Worm (Caenorhabditis elegans) whole organism, early embryonic: ENCODE measurements around the gene arrd-3.

Source experiments
- ama-1 ChIP-seq: fragments of 150-350 bp; optimal IDR thresholded peaks from 2 replicates; lab custom pipeline; 2014
- ceh-36 ChIP-seq: sonication (generic microtip); optimal IDR thresholded peaks from 2 replicates; lab custom pipeline; 2016; ENCODE audit warnings: missing genetic modification characterization, inconsistent platforms, missing compliant biosample characterization
- ets-7 ChIP-seq: sonication (generic microtip); optimal IDR thresholded peaks from 2 replicates; lab custom pipeline; 2016; ENCODE audit warnings: missing genotype, missing genetic modification characterization, missing compliant biosample characterization
- flt-1 ChIP-seq: fragments of 200-800 bp; sonication (Bioruptor generic); IDR thresholded peaks from 2 replicates; pipeline ENCODE4 v1.3.6; 2022; ENCODE audit warnings: missing genetic modification characterization, missing compliant biosample characterization
- hmg-4 ChIP-seq: fragments of 200-800 bp; sonication (Bioruptor generic); optimal IDR thresholded peaks from 2 replicates; lab custom pipeline; 2018; ENCODE audit warnings: mild to moderate bottlenecking, missing genetic modification characterization, missing compliant biosample characterization
- sea-1 ChIP-seq: fragments of 200-800 bp; sonication (Bioruptor generic); conservative IDR thresholded peaks from 2 replicates; pipeline ENCODE4 v1.3.6; 2022; ENCODE audit warnings: missing genetic modification characterization, missing compliant biosample characterization
- tbx-37 ChIP-seq: fragments of 200-800 bp; sonication (Bioruptor generic); conservative IDR thresholded peaks from 2 replicates; pipeline ENCODE4 v1.3.6; 2022; ENCODE audit warnings: missing genetic modification reagents, missing genetic modification characterization, missing compliant biosample characterization

DNA sequence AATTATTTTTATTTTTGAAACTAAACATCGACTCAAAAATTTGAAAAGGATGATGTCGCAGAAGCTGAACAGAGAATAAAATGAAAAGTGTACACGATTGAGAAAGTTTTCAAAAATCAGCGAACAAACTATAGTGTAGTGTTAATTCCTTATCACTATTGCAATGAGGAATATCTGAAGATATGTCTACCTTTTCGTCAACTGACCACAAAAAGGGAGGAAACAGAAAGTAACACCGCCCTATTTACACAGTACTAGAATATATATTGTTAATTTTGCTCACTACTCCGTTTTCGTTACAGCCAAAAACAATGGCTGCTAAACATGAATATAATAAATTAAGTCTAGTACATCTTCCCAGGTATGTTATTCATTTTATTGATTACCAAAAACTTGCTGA, 35.6 kb downstream of the arrd-3 start, which contains the start of gene chil-18:
- TF ChIP-seq tbx-37 (GFP tag; lab: Robert Waterston, UW) (no peak), sea-1 (no peak), ets-7 (no peak), hmg-4 (GFP tag; lab: Kevin White, UChicago) (no peak), flt-1 (GFP tag; lab: Robert Waterston, UW) (no peak), ama-1 (no peak), ceh-36 (tag; lab: Kevin White, UChicago) (no peak)
